Fruit fly (Drosophila melanogaster) whole organism, prepupa: Measurements from ENCODE around the gene CG8312.

Experiments used
- Blimp-1 ChIP-seq: fragments of 200-800 bp; sonication (Bioruptor generic); optimal IDR thresholded peaks from 3 replicates; lab custom pipeline; 2017; ENCODE audit warnings: missing biosample characterization, missing genetic modification characterization, mild to moderate bottlenecking, moderate library complexity, missing genetic modification reagents
- CG10631 ChIP-seq: fragments of 200-800 bp; sonication (Bioruptor generic); optimal IDR thresholded peaks from 2 replicates; lab custom pipeline; 2016; ENCODE audit warnings: missing biosample characterization, missing genetic modification characterization
- CG10669 ChIP-seq: fragments of 200-800 bp; sonication (Bioruptor generic); optimal IDR thresholded peaks from 3 replicates; lab custom pipeline; 2018; ENCODE audit warnings: missing biosample characterization, mild to moderate bottlenecking, missing genetic modification characterization, moderate library complexity
- CG11294 ChIP-seq: fragments of 200-800 bp; sonication (Bioruptor generic); IDR thresholded peaks from 2 replicates; pipeline ENCODE4 v1.3.6; 2022; ENCODE audit warnings: missing biosample characterization, missing genetic modification characterization
- CG11762 ChIP-seq: fragments of 200-800 bp; sonication (Bioruptor generic); optimal IDR thresholded peaks from 3 replicates; lab custom pipeline; 2016; ENCODE audit warnings: missing biosample characterization, missing genetic modification characterization; ENCODE audit not compliant: insufficient read depth
- CG11902 ChIP-seq: fragments of 200-800 bp; sonication (Bioruptor generic); optimal IDR thresholded peaks from 3 replicates; lab custom pipeline; 2016; ENCODE audit warnings: missing biosample characterization, missing genetic modification characterization
- CG15336 ChIP-seq: fragments of 200-800 bp; sonication (Bioruptor generic); IDR thresholded peaks from 2 replicates; pipeline ENCODE4 v1.3.6; 2022; ENCODE audit warnings: missing biosample characterization, missing genetic modification characterization
- CG1621 ChIP-seq: fragments of 200-800 bp; sonication (Bioruptor generic); optimal IDR thresholded peaks from 3 replicates; lab custom pipeline; 2018; ENCODE audit warnings: missing biosample characterization, mild to moderate bottlenecking, missing genetic modification characterization
- CG16779 ChIP-seq: fragments of 200-800 bp; sonication (Bioruptor generic); optimal IDR thresholded peaks from 3 replicates; lab custom pipeline; 2017; ENCODE audit warnings: missing biosample characterization, mild to moderate bottlenecking, missing genetic modification characterization
- CG32006 ChIP-seq: fragments of 200-800 bp; sonication (Bioruptor generic); optimal IDR thresholded peaks from 3 replicates; lab custom pipeline; 2017; ENCODE audit warnings: missing biosample characterization, mild to moderate bottlenecking, missing genetic modification characterization
- CG34406 ChIP-seq: fragments of 200-800 bp; sonication (Bioruptor generic); optimal IDR thresholded peaks from 3 replicates; lab custom pipeline; 2016; ENCODE audit warnings: missing biosample characterization, missing genetic modification characterization
- CG3919 ChIP-seq: fragments of 200-800 bp; sonication (Bioruptor generic); optimal IDR thresholded peaks from 3 replicates; lab custom pipeline; 2016; ENCODE audit warnings: missing biosample characterization, missing genetic modification characterization
- CG4318 ChIP-seq: fragments of 200-800 bp; sonication (Bioruptor generic); optimal IDR thresholded peaks from 3 replicates; lab custom pipeline; 2017; ENCODE audit warnings: missing biosample characterization, mild to moderate bottlenecking, missing genetic modification characterization
- CG6163 ChIP-seq: fragments of 200-800 bp; sonication (Bioruptor generic); IDR thresholded peaks from 3 replicates; pipeline ENCODE4 v1.3.6; 2022; ENCODE audit warnings: missing biosample characterization, missing genetic modification characterization
- CG6276 ChIP-seq: fragments of 200-800 bp; sonication (Bioruptor generic); optimal IDR thresholded peaks from 2 replicates; lab custom pipeline; 2017; ENCODE audit warnings: missing biosample characterization, mild to moderate bottlenecking, missing genetic modification characterization
- CG6808 ChIP-seq: fragments of 200-800 bp; sonication (Bioruptor generic); optimal IDR thresholded peaks from 3 replicates; lab custom pipeline; 2017; ENCODE audit warnings: missing biosample characterization, missing genetic modification characterization, mild to moderate bottlenecking, moderate library complexity, missing genetic modification reagents
- CG6854 ChIP-seq: fragments of 200-800 bp; sonication (Bioruptor generic); optimal IDR thresholded peaks from 2 replicates; lab custom pipeline; 2017; ENCODE audit warnings: missing biosample characterization, mild to moderate bottlenecking, missing genetic modification characterization
- CG7368 ChIP-seq: fragments of 200-800 bp; sonication (Bioruptor generic); optimal IDR thresholded peaks from 3 replicates; lab custom pipeline; 2016; ENCODE audit warnings: missing biosample characterization, missing genetic modification characterization
- CG8632 ChIP-seq: fragments of 200-800 bp; sonication (Bioruptor generic); optimal IDR thresholded peaks from 3 replicates; lab custom pipeline; 2016; ENCODE audit warnings: missing biosample characterization, missing genetic modification characterization
- CG9139 ChIP-seq: fragments of 200-800 bp; sonication (Bioruptor generic); optimal IDR thresholded peaks from 3 replicates; lab custom pipeline; 2017; ENCODE audit warnings: missing biosample characterization, mild to moderate bottlenecking, missing genetic modification characterization
- Eip75B ChIP-seq: fragments of 200-800 bp; sonication (Bioruptor generic); optimal IDR thresholded peaks from 3 replicates; lab custom pipeline; 2016; ENCODE audit warnings: missing biosample characterization, missing genetic modification characterization
- Eip93F ChIP-seq: fragments of 200-800 bp; sonication (Bioruptor generic); optimal IDR thresholded peaks from 2 replicates; lab custom pipeline; 2016; ENCODE audit warnings: missing biosample characterization, mild to moderate bottlenecking, missing genetic modification characterization
- Ets21C ChIP-seq: fragments of 200-800 bp; sonication (Bioruptor generic); optimal IDR thresholded peaks from 3 replicates; lab custom pipeline; 2016; ENCODE audit warnings: missing biosample characterization, missing genetic modification characterization
- Hr38 ChIP-seq: sonication (Bioruptor generic); optimal IDR thresholded peaks from 2 replicates; lab custom pipeline; 2016; ENCODE audit warnings: missing biosample characterization, missing genetic modification characterization
- Hr39 ChIP-seq: fragments of 200-800 bp; sonication (Bioruptor generic); optimal IDR thresholded peaks from 2 replicates; lab custom pipeline; 2016; ENCODE audit warnings: missing biosample characterization, missing genetic modification characterization
- Hr4 ChIP-seq: fragments of 200-800 bp; sonication (Bioruptor generic); optimal IDR thresholded peaks from 3 replicates; lab custom pipeline; 2016; ENCODE audit warnings: missing biosample characterization, missing genetic modification characterization
- Lpt ChIP-seq: fragments of 200-800 bp; sonication (Bioruptor generic); optimal IDR thresholded peaks from 3 replicates; lab custom pipeline; 2016; ENCODE audit warnings: missing biosample characterization, missing genetic modification characterization
- Met ChIP-seq: fragments of 200-800 bp; sonication (Bioruptor generic); optimal IDR thresholded peaks from 3 replicates; lab custom pipeline; 2016; ENCODE audit warnings: missing biosample characterization, missing genetic modification characterization
- OdsH ChIP-seq: fragments of 200-800 bp; sonication (Bioruptor generic); optimal IDR thresholded peaks from 3 replicates; lab custom pipeline; 2016; ENCODE audit warnings: missing biosample characterization, missing genetic modification characterization
- Smox ChIP-seq: fragments of 200-800 bp; sonication (Bioruptor generic); optimal IDR thresholded peaks from 3 replicates; lab custom pipeline; 2016; ENCODE audit warnings: missing biosample characterization, missing genetic modification characterization
- Sox102F ChIP-seq: fragments of 200-800 bp; sonication (Bioruptor generic); optimal IDR thresholded peaks from 2 replicates; lab custom pipeline; 2016; ENCODE audit warnings: missing biosample characterization, mild to moderate bottlenecking, missing genetic modification characterization
- Sox14 ChIP-seq: fragments of 200-800 bp; sonication (Bioruptor generic); optimal IDR thresholded peaks from 3 replicates; lab custom pipeline; 2016; ENCODE audit warnings: missing biosample characterization, missing genetic modification characterization
- Sox15 ChIP-seq: fragments of 200-800 bp; sonication (Bioruptor generic); optimal IDR thresholded peaks from 3 replicates; lab custom pipeline; 2016; ENCODE audit warnings: missing biosample characterization, missing genetic modification characterization
- achi ChIP-seq: fragments of 200-800 bp; sonication (Bioruptor generic); optimal IDR thresholded peaks from 3 replicates; lab custom pipeline; 2016; ENCODE audit warnings: missing biosample characterization, missing genetic modification characterization
- acj6 ChIP-seq: fragments of 200-800 bp; sonication (Bioruptor generic); optimal IDR thresholded peaks from 3 replicates; lab custom pipeline; 2016; ENCODE audit warnings: missing biosample characterization, missing genetic modification characterization
- cyc ChIP-seq: fragments of 200-800 bp; sonication (Bioruptor generic); optimal IDR thresholded peaks from 3 replicates; lab custom pipeline; 2016; ENCODE audit warnings: missing biosample characterization, missing genetic modification characterization
- dac ChIP-seq: fragments of 200-800 bp; sonication (Bioruptor generic); optimal IDR thresholded peaks from 2 replicates; lab custom pipeline; 2017; ENCODE audit warnings: missing biosample characterization, mild to moderate bottlenecking, missing genetic modification characterization
- dsx ChIP-seq: fragments of 200-800 bp; optimal IDR thresholded peaks from 3 replicates; lab custom pipeline; 2019; ENCODE audit warnings: missing biosample characterization, mild to moderate bottlenecking, missing genetic modification characterization, moderate library complexity; ENCODE audit not compliant: poor library complexity, severe bottlenecking
- eg ChIP-seq: fragments of 200-800 bp; sonication (Bioruptor generic); IDR thresholded peaks from 3 replicates; pipeline ENCODE4 v1.3.6; 2022; ENCODE audit warnings: missing biosample characterization, missing genetic modification characterization
- esn ChIP-seq: fragments of 200-800 bp; sonication (Bioruptor generic); optimal IDR thresholded peaks from 2 replicates; lab custom pipeline; 2016; ENCODE audit warnings: missing biosample characterization, mild to moderate bottlenecking, missing genetic modification characterization, moderate library complexity
- fd59A ChIP-seq: fragments of 200-800 bp; sonication (Bioruptor generic); optimal IDR thresholded peaks from 2 replicates; lab custom pipeline; 2017; ENCODE audit warnings: missing biosample characterization, mild to moderate bottlenecking, missing genetic modification characterization, missing genetic modification reagents
- fd85E ChIP-seq: fragments of 200-800 bp; sonication (Bioruptor generic); optimal IDR thresholded peaks from 3 replicates; lab custom pipeline; 2016; ENCODE audit warnings: missing biosample characterization, missing genetic modification characterization
- fkh ChIP-seq: fragments of 200-800 bp; sonication (Bioruptor generic); optimal IDR thresholded peaks from 3 replicates; lab custom pipeline; 2017; ENCODE audit warnings: missing biosample characterization, mild to moderate bottlenecking, missing genetic modification characterization, moderate library complexity
- net ChIP-seq: fragments of 200-800 bp; sonication (Bioruptor generic); optimal IDR thresholded peaks from 3 replicates; lab custom pipeline; 2016; ENCODE audit warnings: missing biosample characterization, missing genetic modification characterization
- pdm3 ChIP-seq: fragments of 200-800 bp; sonication (Bioruptor generic); optimal IDR thresholded peaks from 3 replicates; lab custom pipeline; 2016; ENCODE audit warnings: missing biosample characterization, missing genetic modification characterization
- salr ChIP-seq, 2 experiments: fragments of 200-800 bp; sonication (Bioruptor generic); optimal IDR thresholded peaks; 3 replicates each; lab custom pipeline; 2016 to 2018; ENCODE audit warnings: missing biosample characterization in 2 of 2, missing genetic modification characterization in 2 of 2, mild to moderate bottlenecking in 1 of 2
- svp ChIP-seq: fragments of 200-800 bp; sonication (Bioruptor generic); peaks from one replicate; lab custom pipeline; 2016; ENCODE audit warnings: missing biosample characterization, missing genetic modification characterization
- topi ChIP-seq: fragments of 200-800 bp; sonication (Bioruptor generic); optimal IDR thresholded peaks from 3 replicates; lab custom pipeline; 2016; ENCODE audit warnings: missing biosample characterization, missing genetic modification characterization

Gene CG8312

DNA sequence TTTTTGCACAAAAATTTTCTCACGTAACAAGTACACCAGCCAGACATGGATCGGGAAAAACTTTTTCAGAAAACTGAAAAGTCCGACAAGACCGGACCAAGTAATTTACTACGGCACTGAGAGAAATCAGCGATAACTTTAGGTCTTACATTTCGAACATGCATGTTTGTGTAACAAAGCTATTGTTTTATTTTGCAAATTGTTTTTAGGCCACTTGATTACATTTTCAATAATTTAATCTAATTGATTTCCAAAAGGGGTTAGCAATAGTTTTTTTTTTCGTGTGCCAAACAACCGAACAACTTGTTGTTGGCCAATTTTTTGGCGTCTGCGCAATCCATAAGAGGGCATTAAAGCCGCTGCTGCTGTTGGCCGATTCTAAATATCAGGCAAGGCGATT lies 22.0 kb downstream of the CG8312 start (continued):
- peak; percentile 90 for TF ChIP-seq Hr39 (GFP tag; lab: Kevin White, UChicago)
- TF ChIP-seq Sox14 (GFP tag; lab: Kevin White, UChicago), result peak; percentile 84
- TF ChIP-seq fd59A (GFP tag; lab: Kevin White, UChicago), result no peak
- peak; percentile 90 for TF ChIP-seq CG6276
- peak; percentile 96 for TF ChIP-seq eg
- TF ChIP-seq Eip75B (GFP tag; lab: Kevin White, UChicago), result peak; percentile 87
- TF ChIP-seq CG6854, result peak; percentile 66
- peak; percentile 74 for TF ChIP-seq CG7368 (GFP tag; lab: Kevin White, UChicago)
- peak; percentile 77 for TF ChIP-seq CG11902
- peak; percentile 88 for TF ChIP-seq CG32006 (GFP tag; lab: Kevin White, UChicago)
- peak; percentile 3 for TF ChIP-seq dsx (GFP tag; lab: Kevin White, UChicago)
- no peak for TF ChIP-seq CG1621 (tag; lab: Kevin White, UChicago)
- peak; percentile 89 for TF ChIP-seq CG3919

DNA sequence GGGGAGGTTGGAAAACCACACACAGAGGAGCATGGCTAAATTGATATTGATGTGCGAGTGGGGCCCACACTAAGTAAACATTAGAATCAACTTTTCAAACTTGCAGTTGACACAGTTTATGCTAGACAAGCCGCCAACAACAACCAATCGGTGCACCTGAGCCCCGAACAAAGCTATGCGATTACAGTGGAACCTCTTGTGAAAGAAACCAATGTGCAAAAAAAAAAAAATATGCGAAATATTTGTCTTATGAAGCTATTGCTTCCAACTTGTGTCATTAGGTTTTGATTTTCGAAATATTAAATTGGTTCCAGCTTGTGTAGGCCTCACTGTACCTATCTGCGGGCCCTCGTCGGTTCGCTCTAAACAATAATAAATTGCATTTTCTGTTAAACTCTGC lies 27.2 kb downstream of the CG8312 start:
- TF ChIP-seq CG3919 (peak; percentile 84), Hr38 (no peak), Eip93F (GFP tag; lab: Kevin White, UChicago) (no peak), Smox (GFP tag; lab: Kevin White, UChicago) (no peak), CG4318 (GFP tag; lab: Kevin White, UChicago) (no peak), CG7368 (GFP tag; lab: Kevin White, UChicago) (peak; percentile 43), CG6163 (GFP tag; lab: Robert Waterston, UW) (peak; percentile 93), Eip75B (GFP tag; lab: Kevin White, UChicago) (peak; percentile 38), CG6808 (GFP tag; lab: Kevin White, UChicago) (peak; percentile 53), fkh (peak; percentile 9), CG16779 (tag; lab: Kevin White, UChicago) (peak; percentile 34), Sox102F (GFP tag; lab: Kevin White, UChicago) (peak; percentile 9), acj6 (GFP tag; lab: Kevin White, UChicago) (peak; percentile 62), dsx (GFP tag; lab: Kevin White, UChicago) (peak; percentile 29), CG6854 (no peak), CG10631 (GFP tag; lab: Kevin White, UChicago) (peak; percentile 61), dac (GFP tag; lab: Kevin White, UChicago) (peak; percentile 67), Blimp-1 (GFP tag; lab: Kevin White, UChicago) (no peak), eg (peak; percentile 96), CG1621 (tag; lab: Kevin White, UChicago) (no peak), CG11294 (GFP tag; lab: Robert Waterston, UW) (peak; percentile 90), topi (peak; percentile 46), CG6276 (peak; percentile 80), salr (GFP tag; optimal IDR thresholded peaks at IDR 0.05; lab: Kevin White, UChicago) (peak in 1 of 2 experiments; percentile 49), net (peak; percentile 72), Ets21C (GFP tag; lab: Kevin White, UChicago) (no peak), CG11902 (peak; percentile 62), CG15336 (peak; percentile 90), CG11762 (peak; percentile 67), CG32006 (GFP tag; lab: Kevin White, UChicago) (peak; percentile 85), pdm3 (GFP tag; lab: Kevin White, UChicago) (peak; percentile 66), esn (peak; percentile 46), Sox14 (GFP tag; lab: Kevin White, UChicago) (peak; percentile 63), OdsH (GFP tag; lab: Kevin White, UChicago) (peak; percentile 75), cyc (GFP tag; lab: Kevin White, UChicago) (peak; percentile 66), CG34406 (peak; percentile 41), CG10669 (GFP tag; lab: Kevin White, UChicago) (peak; percentile 50), fd85E (GFP tag; lab: Kevin White, UChicago) (no peak), Hr4 (GFP tag; lab: Kevin White, UChicago) (peak; percentile 78), Met (GFP tag; lab: Kevin White, UChicago) (peak; percentile 37), svp (GFP tag; lab: Kevin White, UChicago) (peak; percentile 54), Sox15 (peak; percentile 13), Hr39 (GFP tag; lab: Kevin White, UChicago) (peak; percentile 53), Lpt (peak; percentile 76), CG8632 (GFP tag; lab: Kevin White, UChicago) (peak; percentile 34), achi (GFP tag; lab: Kevin White, UChicago) (peak; percentile 55), CG9139 (GFP tag; lab: Kevin White, UChicago) (peak; percentile 1)
